Fruit fly (Drosophila melanogaster): ENCODE data around the gene Fad2.

Fad2 gene

dm6 chr3L:11007786-11008185, 15.5 kb upstream of the Fad2 start:
- TF ChIP-seq noc (tag; optimal IDR thresholded peaks at IDR 0.05): no peak

- no peak for TF ChIP-seq noc (tag; optimal IDR thresholded peaks at IDR 0.05)
Observed at dm6 chr3L:11009000-11009794, 14.1 kb upstream of the Fad2 start, which contains the start of gene klu. TSS of gene klu (minus strand) at chr3L:11009188.

- TF ChIP-seq noc (tag; optimal IDR thresholded peaks at IDR 0.05): peak; percentile 5
Observed at dm6 chr3L:11010410-11010827, 12.9 kb upstream of the Fad2 start.

dm6 chr3L:11011610-11012202, 11.6 kb upstream of the Fad2 start:
- no peak for TF ChIP-seq noc (tag; optimal IDR thresholded peaks at IDR 0.05)

dm6 chr3L:11015203-11015602, 8.1 kb upstream of the Fad2 start:
- no peak for TF ChIP-seq noc (tag; optimal IDR thresholded peaks at IDR 0.05)

dm6 chr3L:11020058-11020457, 3.3 kb upstream of the Fad2 start:
- TF ChIP-seq noc (tag; optimal IDR thresholded peaks at IDR 0.05): no peak

dm6 chr3L:11021958-11022357, 1.4 kb upstream of the Fad2 start:
- TF ChIP-seq noc (tag; optimal IDR thresholded peaks at IDR 0.05): no peak

dm6 chr3L:11025261-11025660, 1.9 kb downstream of the Fad2 start, which contains the start of gene CG32079:
TSS of gene CG32079 (plus strand) at chr3L:11025561.
- no peak for TF ChIP-seq noc (tag; optimal IDR thresholded peaks at IDR 0.05)

- TF ChIP-seq noc (tag; optimal IDR thresholded peaks at IDR 0.05): no peak
Observed at dm6 chr3L:11027279-11027678, 3.9 kb downstream of the Fad2 start, which contains the start of gene CG32081. TSS of gene CG32081 (plus strand) at chr3L:11027579.

dm6 chr3L:11031784-11032183, 8.4 kb downstream of the Fad2 start:
- no peak for TF ChIP-seq noc (tag; optimal IDR thresholded peaks at IDR 0.05)

dm6 chr3L:11033327-11033975, 10.1 kb downstream of the Fad2 start:
- TF ChIP-seq noc (tag; optimal IDR thresholded peaks at IDR 0.05): no peak

dm6 chr3L:11035039-11035438, 11.7 kb downstream of the Fad2 start:
- no peak for TF ChIP-seq noc (tag; optimal IDR thresholded peaks at IDR 0.05)

- TF ChIP-seq noc (tag; optimal IDR thresholded peaks at IDR 0.05): no peak
Observed at dm6 chr3L:11041193-11041592, 17.9 kb downstream of the Fad2 start.

- TF ChIP-seq noc (tag; optimal IDR thresholded peaks at IDR 0.05): no peak
Observed at dm6 chr3L:11043650-11044049, 20.3 kb downstream of the Fad2 start.

dm6 chr3L:11045009-11045408, 21.7 kb downstream of the Fad2 start:
- no peak for TF ChIP-seq noc (tag; optimal IDR thresholded peaks at IDR 0.05)

dm6 chr3L:11046559-11046958, 23.2 kb downstream of the Fad2 start:
- TF ChIP-seq noc (tag; optimal IDR thresholded peaks at IDR 0.05): no peak

- TF ChIP-seq noc (tag; optimal IDR thresholded peaks at IDR 0.05): no peak
Observed at dm6 chr3L:11047877-11048276, 24.5 kb downstream of the Fad2 start.
